Worm (Caenorhabditis elegans) whole organism, L4/young adult: ENCODE data around the gene T24G10.2.

ENCODE experiments used
- dao-5 ChIP-seq: sonication (generic microtip); optimal IDR thresholded peaks from 2 replicates; lab custom pipeline; 2016; ENCODE audit warnings: missing genotype, missing genetic modification characterization, moderate library complexity, missing compliant biosample characterization
- him-1 ChIP-seq: sonication (generic microtip); optimal IDR thresholded peaks from 2 replicates; lab custom pipeline; 2016; ENCODE audit warnings: missing genotype, missing genetic modification reagents, missing genetic modification characterization, missing compliant biosample characterization

DNA sequence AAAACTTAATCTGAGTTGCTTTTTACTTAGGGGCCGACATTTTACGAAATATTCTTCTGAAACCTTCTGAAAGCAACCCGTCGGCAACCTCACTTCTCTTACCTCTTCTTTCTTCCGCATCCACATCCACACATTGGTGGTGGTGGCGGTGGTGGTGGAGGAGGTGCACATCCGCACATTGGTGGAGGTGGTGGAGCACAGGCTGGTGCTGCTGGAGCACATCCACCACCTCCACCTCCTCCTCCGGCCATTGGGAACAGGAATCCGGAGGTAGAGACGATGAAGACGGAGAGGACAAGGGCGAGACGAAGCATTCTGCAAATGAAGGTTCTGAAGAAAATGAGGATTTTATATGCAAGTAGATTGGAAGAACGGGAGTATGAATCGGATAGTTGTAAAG, 28.9 kb downstream of the T24G10.2 start, which contains the start of gene grl-22:
- no peak for TF ChIP-seq dao-5 (tag; lab: Kevin White, UChicago)
- no peak for TF ChIP-seq him-1 (tag; lab: Kevin White, UChicago)
